Worm (Caenorhabditis elegans): ENCODE results near the gene hal-2.

ce11 chrIII:10060573-10060972, 28.2 kb downstream of the hal-2 start, which contains the start of gene T16G12.13:
- no peak for TF ChIP-seq cog-1 (tag; optimal IDR thresholded peaks at IDR 0.05)
- TF ChIP-seq klf-2 (GFP tag; conservative IDR thresholded peaks at IDR 0.05) = no peak
- no peak for TF ChIP-seq ref-1 (GFP tag; conservative IDR thresholded peaks at IDR 0.05)
- TF ChIP-seq ztf-23 (GFP tag; IDR thresholded peaks at IDR 0.05) = no peak

Measured in whole organism, midembryonic.